Fruit fly (Drosophila melanogaster): Measurements from ENCODE around the gene CG2076.

Gene CG2076

dm6 chrX:11066252-11066651, 23.8 kb upstream of the CG2076 start, which contains the start of gene CG15203:
Gene CG15203, plus strand, starts transcription at chrX:11066552.
- TF ChIP-seq svp (GFP tag) (peak; percentile 37), Eip78C (GFP tag) (no peak)

- TF ChIP-seq CG15336 (GFP tag; IDR thresholded peaks at IDR 0.05), result peak; percentile 67
- TF ChIP-seq Blimp-1 (GFP tag; optimal IDR thresholded peaks at IDR 0.05), result no peak
- TF ChIP-seq CG8319 (GFP tag; optimal IDR thresholded peaks at IDR 0.05), result no peak
- TF ChIP-seq spab (GFP tag; optimal IDR thresholded peaks at IDR 0.05), result peak; percentile 39
- peak; percentile 54 for TF ChIP-seq Gug (GFP tag; IDR thresholded peaks at IDR 0.05)
- peak; percentile 40 for TF ChIP-seq CG6792 (GFP tag; optimal IDR thresholded peaks at IDR 0.05)
- no peak for TF ChIP-seq esn (GFP tag; optimal IDR thresholded peaks at IDR 0.05)
- no peak for TF ChIP-seq CG7368 (GFP tag; optimal IDR thresholded peaks at IDR 0.05)
- TF ChIP-seq OdsH (GFP tag; optimal IDR thresholded peaks at IDR 0.05), result peak; percentile 64
- TF ChIP-seq achi (GFP tag; optimal IDR thresholded peaks at IDR 0.05), result peak; percentile 49
- TF ChIP-seq eg (GFP tag; IDR thresholded peaks at IDR 0.05), result peak; percentile 79
- TF ChIP-seq CG4318 (GFP tag; optimal IDR thresholded peaks at IDR 0.05), result peak; percentile 32
- peak; percentile 23 for TF ChIP-seq net (GFP tag; optimal IDR thresholded peaks at IDR 0.05)
- TF ChIP-seq svp (GFP tag), result peak; percentile 51
- TF ChIP-seq Eip93F (GFP tag; optimal IDR thresholded peaks at IDR 0.05), result no peak
- TF ChIP-seq Hr38 (GFP tag; optimal IDR thresholded peaks at IDR 0.05), result no peak
- TF ChIP-seq Hr39 (GFP tag; optimal IDR thresholded peaks at IDR 0.05), result peak; percentile 33
- no peak for TF ChIP-seq Ets21C (GFP tag; optimal IDR thresholded peaks at IDR 0.05)
- no peak for TF ChIP-seq acj6 (GFP tag; optimal IDR thresholded peaks at IDR 0.05)
- TF ChIP-seq Lpt (GFP tag; optimal IDR thresholded peaks at IDR 0.05), result peak; percentile 6
- peak; percentile 45 for TF ChIP-seq CG10631 (GFP tag; optimal IDR thresholded peaks at IDR 0.05)
- TF ChIP-seq CG32006 (GFP tag; optimal IDR thresholded peaks at IDR 0.05), result peak; percentile 71
- TF ChIP-seq CG6276 (GFP tag; optimal IDR thresholded peaks at IDR 0.05), result peak; percentile 56
- TF ChIP-seq Sox15 (GFP tag; optimal IDR thresholded peaks at IDR 0.05), result no peak
- TF ChIP-seq Met (GFP tag; optimal IDR thresholded peaks at IDR 0.05), result no peak
- peak; percentile 60 for TF ChIP-seq CG10669 (GFP tag; optimal IDR thresholded peaks at IDR 0.05)
- TF ChIP-seq pdm3 (GFP tag; optimal IDR thresholded peaks at IDR 0.05), result peak; percentile 59
- TF ChIP-seq CG8119 (GFP tag; IDR thresholded peaks at IDR 0.05), result peak; percentile 71
- TF ChIP-seq CG1621 (tag; optimal IDR thresholded peaks at IDR 0.05), result peak; percentile 13
- no peak for TF ChIP-seq CG16779 (tag; optimal IDR thresholded peaks at IDR 0.05)
- peak; percentile 14 for TF ChIP-seq CG31627 (GFP tag; optimal IDR thresholded peaks at IDR 0.05)
- no peak for TF ChIP-seq Hr4 (GFP tag; optimal IDR thresholded peaks at IDR 0.05)
- TF ChIP-seq CG6854 (GFP tag; optimal IDR thresholded peaks at IDR 0.05), result no peak
- TF ChIP-seq topi (GFP tag; optimal IDR thresholded peaks at IDR 0.05), result peak; percentile 30
- TF ChIP-seq CG3919 (GFP tag; optimal IDR thresholded peaks at IDR 0.05), result peak; percentile 33
- no peak for TF ChIP-seq lz (GFP tag; optimal IDR thresholded peaks at IDR 0.05)
- no peak for TF ChIP-seq CG8632 (GFP tag; optimal IDR thresholded peaks at IDR 0.05)
- TF ChIP-seq dac (GFP tag; optimal IDR thresholded peaks at IDR 0.05), result no peak
- no peak for TF ChIP-seq CG9139 (GFP tag; optimal IDR thresholded peaks at IDR 0.05)
- no peak for TF ChIP-seq vri (GFP tag; optimal IDR thresholded peaks at IDR 0.05)
- no peak for TF ChIP-seq CG3032 (tag; optimal IDR thresholded peaks at IDR 0.05)
- peak; percentile 25 for TF ChIP-seq Eip75B (GFP tag; optimal IDR thresholded peaks at IDR 0.05)
- TF ChIP-seq CG11762 (GFP tag; optimal IDR thresholded peaks at IDR 0.05; ENCODE audit: insufficient read depth), result peak; percentile 30
- TF ChIP-seq CG11902 (GFP tag; optimal IDR thresholded peaks at IDR 0.05), result no peak
- peak; percentile 34 for TF ChIP-seq Ets96B (tag; optimal IDR thresholded peaks at IDR 0.05)
- TF ChIP-seq CG6163 (GFP tag; IDR thresholded peaks at IDR 0.05), result 0 out of 3 replicates have a peak, but pooled peaks have one; percentile 48
- no peak for TF ChIP-seq fkh (GFP tag; optimal IDR thresholded peaks at IDR 0.05)
- TF ChIP-seq fd85E (GFP tag; optimal IDR thresholded peaks at IDR 0.05), result no peak
- TF ChIP-seq CG11294 (GFP tag; IDR thresholded peaks at IDR 0.05), result peak; percentile 41; the same call in 1 of the 2 replicates
- TF ChIP-seq Sox102F (GFP tag; optimal IDR thresholded peaks at IDR 0.05), result peak; percentile 9
These were observed 8.8 kb upstream of the CG2076 start for dm6 chrX:11081242-11081641.

Measured in whole organism, prepupa.